Fruit fly (Drosophila melanogaster): ENCODE results near the gene Vps36.

DNA sequence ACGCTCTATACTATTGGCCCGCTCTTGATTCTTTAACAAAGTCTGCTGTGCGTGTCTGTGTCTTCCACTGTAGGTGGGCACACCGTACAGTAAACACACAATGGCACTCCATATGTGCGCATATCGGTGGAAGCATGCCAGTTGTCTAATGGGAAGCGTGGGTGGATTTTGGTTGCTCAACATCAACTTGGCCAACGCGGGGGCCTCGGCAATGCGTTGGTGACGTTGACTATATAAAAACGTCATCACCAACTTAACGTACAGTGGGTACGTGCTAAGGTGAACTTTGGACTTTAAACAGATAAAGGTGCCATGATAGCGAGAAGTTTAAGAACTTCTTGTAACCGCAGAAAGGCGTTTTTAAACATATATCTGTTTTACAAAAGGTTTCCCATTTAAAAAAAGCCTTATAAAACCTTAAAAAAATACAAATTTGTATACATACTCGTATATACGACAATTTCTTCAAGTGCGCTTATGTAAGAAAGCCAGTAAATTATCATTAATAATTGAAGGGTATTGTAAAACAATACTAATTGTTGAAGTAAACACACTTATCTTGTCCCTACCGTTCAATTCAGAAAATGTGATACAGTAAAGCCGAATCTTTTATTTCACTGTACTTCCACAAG lies 33.2 kb downstream of the Vps36 start:
- TF ChIP-seq Ets96B (tag; optimal IDR thresholded peaks at IDR 0.05) (peak; percentile 14), CG16779 (tag; optimal IDR thresholded peaks at IDR 0.05) (peak; percentile 4), dac (GFP tag; optimal IDR thresholded peaks at IDR 0.05) (no peak)
